Fruit fly (Drosophila melanogaster) whole organism, prepupa: ENCODE results near the gene piwi.

Experiments
- Hr39 ChIP-seq: fragments of 200-800 bp; sonication (Bioruptor generic); optimal IDR thresholded peaks from 2 replicates; lab custom pipeline; 2016; ENCODE audit warnings: missing biosample characterization, missing genetic modification characterization
- Sox14 ChIP-seq: fragments of 200-800 bp; sonication (Bioruptor generic); optimal IDR thresholded peaks from 3 replicates; lab custom pipeline; 2016; ENCODE audit warnings: missing biosample characterization, missing genetic modification characterization
- fd85E ChIP-seq: fragments of 200-800 bp; sonication (Bioruptor generic); optimal IDR thresholded peaks from 3 replicates; lab custom pipeline; 2016; ENCODE audit warnings: missing biosample characterization, missing genetic modification characterization

dm6 chr2L:11027825-11028496, 40.7 kb upstream of the piwi start:
- no peak for TF ChIP-seq Sox14 (GFP tag; lab: Kevin White, UChicago)
- TF ChIP-seq fd85E (GFP tag; lab: Kevin White, UChicago) = no peak
- no peak for TF ChIP-seq Hr39 (GFP tag; lab: Kevin White, UChicago)
